Fruit fly (Drosophila melanogaster) whole organism, wandering third instar larva: Measurements from ENCODE around the gene repo.

Source experiments
- Abd-B ChIP-seq: fragments of >200 bp; optimal IDR thresholded peaks from 2 replicates; lab custom pipeline; 2017; ENCODE audit warnings: missing biosample characterization, missing genetic modification characterization
- CG32264 ChIP-seq: fragments of 200-800 bp; sonication (Bioruptor generic); optimal IDR thresholded peaks from 2 replicates; lab custom pipeline; 2016; ENCODE audit warnings: missing biosample characterization, missing genetic modification characterization
- CG9705 ChIP-seq: fragments of 200-800 bp; sonication (Bioruptor generic); optimal IDR thresholded peaks from 2 replicates; lab custom pipeline; 2018; ENCODE audit warnings: missing biosample characterization, mild to moderate bottlenecking, missing genetic modification characterization
- CrebA ChIP-seq: fragments of 200-800 bp; sonication (Bioruptor generic); optimal IDR thresholded peaks from 2 replicates; lab custom pipeline; 2016; ENCODE audit warnings: missing biosample characterization, mild to moderate bottlenecking, missing genetic modification characterization, borderline replicate concordance
- Dif ChIP-seq: fragments of 200-275, 200-300 bp; sonication (Bioruptor generic); optimal IDR thresholded peaks from 2 replicates; lab custom pipeline; 2018; ENCODE audit warnings: missing biosample characterization, missing genetic modification characterization; ENCODE audit not compliant: partially characterized antibody
- GATAd ChIP-seq: sonication (Bioruptor generic); optimal IDR thresholded peaks from 2 replicates; lab custom pipeline; 2016; ENCODE audit warnings: missing biosample characterization, missing genetic modification characterization
- HLH106 ChIP-seq: fragments of 200-800 bp; optimal IDR thresholded peaks from 3 replicates; lab custom pipeline; 2019; ENCODE audit warnings: missing biosample characterization, mild to moderate bottlenecking, missing genetic modification characterization, moderate library complexity
- Hr78 ChIP-seq: fragments of >200 bp; optimal IDR thresholded peaks from 2 replicates; lab custom pipeline; 2017; ENCODE audit warnings: missing biosample characterization, missing genetic modification characterization
- Hr83 ChIP-seq: fragments of 200-300 bp; sonication (Bioruptor generic); optimal IDR thresholded peaks from 2 replicates; lab custom pipeline; 2016; ENCODE audit warnings: missing biosample characterization, mild to moderate bottlenecking, missing genetic modification characterization, moderate library complexity; ENCODE audit not compliant: poor library complexity, severe bottlenecking
- Jra ChIP-seq: sonication (Bioruptor generic); optimal IDR thresholded peaks from 2 replicates; lab custom pipeline; 2016; ENCODE audit warnings: missing biosample characterization, missing genetic modification characterization
- N ChIP-seq: fragments of >200 bp; optimal IDR thresholded peaks from 2 replicates; lab custom pipeline; 2018; ENCODE audit warnings: missing biosample characterization, missing external identifiers, missing genetic modification characterization
- OdsH ChIP-seq: fragments of 200-800 bp; sonication (Bioruptor generic); optimal IDR thresholded peaks from 2 replicates; lab custom pipeline; 2016; ENCODE audit warnings: missing biosample characterization, mild to moderate bottlenecking, missing genetic modification characterization
- Rel ChIP-seq, 2 experiments: fragments of 200-800 bp; sonication (Bioruptor generic) in 1 of 2; optimal IDR thresholded peaks; 2 replicates in 1 of 2; 3 replicates in 1 of 2; lab custom pipeline; 2016 to 2019; ENCODE audit warnings: mild to moderate bottlenecking in 2 of 2, missing biosample characterization in 2 of 2, missing genetic modification characterization in 2 of 2, moderate library complexity in 1 of 2
- Sp1 ChIP-seq: fragments of 200-800 bp; sonication (Bioruptor generic); optimal IDR thresholded peaks from 3 replicates; lab custom pipeline; 2019; ENCODE audit warnings: missing biosample characterization, mild to moderate bottlenecking, missing genetic modification characterization, moderate library complexity
- br ChIP-seq: fragments of 200-800 bp; sonication (Bioruptor generic); optimal IDR thresholded peaks from 2 replicates; lab custom pipeline; 2016; ENCODE audit warnings: missing biosample characterization, missing genetic modification characterization
- brk ChIP-seq: fragments of 200-800 bp; sonication (Bioruptor generic); optimal IDR thresholded peaks from 2 replicates; lab custom pipeline; 2016; ENCODE audit warnings: missing biosample characterization, mild to moderate bottlenecking, missing genetic modification characterization
- dmrt93B ChIP-seq: fragments of 200-800 bp; sonication (Bioruptor generic); optimal IDR thresholded peaks from 2 replicates; lab custom pipeline; 2018; ENCODE audit warnings: missing biosample characterization, mild to moderate bottlenecking, missing genetic modification characterization
- dsf ChIP-seq: sonication (Bioruptor generic); optimal IDR thresholded peaks from 2 replicates; lab custom pipeline; 2016; ENCODE audit warnings: missing biosample characterization, missing genetic modification characterization, borderline replicate concordance
- foxo ChIP-seq, 2 experiments: fragments of 200-800 bp; sonication (Bioruptor generic); optimal IDR thresholded peaks; 2 replicates in 1 of 2; 3 replicates in 1 of 2; lab custom pipeline; 2016 to 2017; ENCODE audit warnings: missing biosample characterization in 2 of 2, missing genetic modification characterization in 2 of 2
- fru ChIP-seq: fragments of 200-800 bp; sonication (Bioruptor generic); optimal IDR thresholded peaks from 3 replicates; lab custom pipeline; 2016; ENCODE audit warnings: missing biosample characterization, mild to moderate bottlenecking, missing genetic modification characterization
- jim ChIP-seq: fragments of 175-275, 200-325 bp; sonication (Bioruptor generic); optimal IDR thresholded peaks from 2 replicates; lab custom pipeline; 2016; ENCODE audit warnings: missing biosample characterization, mild to moderate bottlenecking, missing genetic modification characterization
- lola ChIP-seq: fragments of >200 bp; optimal IDR thresholded peaks from 2 replicates; lab custom pipeline; 2017; ENCODE audit warnings: missing biosample characterization, missing genetic modification characterization
- pan ChIP-seq: fragments of >200 bp; optimal IDR thresholded peaks from 2 replicates; lab custom pipeline; 2017
- rgr ChIP-seq: fragments of 200-800 bp; sonication (Bioruptor generic); optimal IDR thresholded peaks from 3 replicates; lab custom pipeline; 2016; ENCODE audit warnings: missing biosample characterization, mild to moderate bottlenecking, missing genetic modification characterization
- sage ChIP-seq: fragments of 200-800 bp; sonication (Bioruptor generic); optimal IDR thresholded peaks from 2 replicates; lab custom pipeline; 2016; ENCODE audit warnings: missing biosample characterization, mild to moderate bottlenecking, missing genetic modification characterization
- sv ChIP-seq: fragments of 200-800 bp; sonication (Bioruptor generic); optimal IDR thresholded peaks from 3 replicates; lab custom pipeline; 2016; ENCODE audit warnings: missing biosample characterization, missing genetic modification characterization
- tai ChIP-seq: sonication (Bioruptor generic); optimal IDR thresholded peaks from 2 replicates; lab custom pipeline; 2016; ENCODE audit warnings: missing biosample characterization, missing genetic modification characterization
- usp ChIP-seq: fragments of >200 bp; optimal IDR thresholded peaks from 2 replicates; lab custom pipeline; 2017; ENCODE audit warnings: missing biosample characterization, missing genetic modification characterization
- woc ChIP-seq: sonication (Bioruptor generic); optimal IDR thresholded peaks from 2 replicates; lab custom pipeline; 2016; ENCODE audit warnings: missing biosample characterization, mild to moderate bottlenecking, missing genetic modification characterization

The repo gene

dm6 chr3R:18226809-18227157 is 9.2 kb upstream of the repo start:
- TF ChIP-seq sv (GFP tag; lab: Kevin White, UChicago) (no peak), Abd-B (GFP tag; lab: Kevin White, UChicago) (no peak), Hr78 (GFP tag; lab: Kevin White, UChicago) (no peak), woc (GFP tag; lab: Kevin White, UChicago) (no peak), CG32264 (GFP tag; lab: Kevin White, UChicago) (no peak), br (GFP tag; lab: Kevin White, UChicago) (no peak), CrebA (GFP tag; lab: Kevin White, UChicago) (no peak), tai (GFP tag; lab: Kevin White, UChicago) (no peak), usp (no peak), lola (GFP tag; lab: Kevin White, UChicago) (no peak), fru (GFP tag; lab: Kevin White, UChicago) (no peak), brk (GFP tag; lab: Kevin White, UChicago) (no peak), GATAd (GFP tag; lab: Kevin White, UChicago) (no peak), sage (GFP tag; lab: Kevin White, UChicago) (no peak), N (no peak), Sp1 (GFP tag; lab: Kevin White, UChicago) (no peak)

dm6 chr3R:18227385-18227784 is 8.6 kb upstream of the repo start:
- TF ChIP-seq fru (GFP tag; lab: Kevin White, UChicago), result no peak
- no peak for TF ChIP-seq dmrt93B (GFP tag; lab: Kevin White, UChicago)
- TF ChIP-seq HLH106 (tag; lab: Kevin White, UChicago), result no peak
- TF ChIP-seq Rel (GFP tag; optimal IDR thresholded peaks at IDR 0.05; lab: Kevin White, UChicago), result no peak
- no peak for TF ChIP-seq Rel (tag; optimal IDR thresholded peaks at IDR 0.05; lab: Kevin White, UChicago)
- TF ChIP-seq br (GFP tag; lab: Kevin White, UChicago), result no peak
- TF ChIP-seq foxo (GFP tag; optimal IDR thresholded peaks at IDR 0.05; lab: Kevin White, UChicago), result no peak
- no peak for TF ChIP-seq usp
- no peak for TF ChIP-seq GATAd (GFP tag; lab: Kevin White, UChicago)
- TF ChIP-seq Jra (GFP tag; lab: Kevin White, UChicago), result no peak
- TF ChIP-seq CG32264 (GFP tag; lab: Kevin White, UChicago), result no peak
- no peak for TF ChIP-seq Hr83
- no peak for TF ChIP-seq Dif
- TF ChIP-seq CG9705 (GFP tag; lab: Kevin White, UChicago), result no peak

- TF ChIP-seq foxo (GFP tag; optimal IDR thresholded peaks at IDR 0.05; lab: Kevin White, UChicago) (peak in 1 of 2 experiments; percentile 9), rgr (GFP tag; lab: Kevin White, UChicago) (peak; percentile 3), Dif (no peak)
These were observed 7.2 kb upstream of the repo start for dm6 chr3R:18228713-18229222.

dm6 chr3R:18230229-18230628 is 5.8 kb upstream of the repo start:
- TF ChIP-seq Hr83 (no peak), Jra (GFP tag; lab: Kevin White, UChicago) (no peak), foxo (GFP tag; optimal IDR thresholded peaks at IDR 0.05; lab: Kevin White, UChicago) (no peak)

dm6 chr3R:18232187-18232586 is 3.8 kb upstream of the repo start:
- no peak for TF ChIP-seq br (GFP tag; lab: Kevin White, UChicago)
- TF ChIP-seq N, result no peak
- no peak for TF ChIP-seq brk (GFP tag; lab: Kevin White, UChicago)
- TF ChIP-seq fru (GFP tag; lab: Kevin White, UChicago), result no peak
- no peak for TF ChIP-seq dsf (GFP tag; lab: Kevin White, UChicago)
- TF ChIP-seq Abd-B (GFP tag; lab: Kevin White, UChicago), result no peak
- TF ChIP-seq tai (GFP tag; lab: Kevin White, UChicago), result no peak
- no peak for TF ChIP-seq CrebA (GFP tag; lab: Kevin White, UChicago)
- TF ChIP-seq HLH106 (tag; lab: Kevin White, UChicago), result no peak

dm6 chr3R:18234699-18235257 is 1.2 kb upstream of the repo start:
- TF ChIP-seq sage (GFP tag; lab: Kevin White, UChicago), result no peak
- TF ChIP-seq OdsH (GFP tag; lab: Kevin White, UChicago), result no peak
- no peak for TF ChIP-seq dsf (GFP tag; lab: Kevin White, UChicago)
- no peak for TF ChIP-seq jim (GFP tag; lab: Kevin White, UChicago)
- TF ChIP-seq woc (GFP tag; lab: Kevin White, UChicago), result no peak
- TF ChIP-seq pan (lab: Kevin White, UChicago), result no peak
